Fruit fly (Drosophila melanogaster) whole organism, embryonic: Measurements from ENCODE around the gene rt.

ENCODE experiments used
- Blimp-1 ChIP-seq: fragments of 200-800 bp; sonication (Bioruptor generic); optimal IDR thresholded peaks from 3 replicates; lab custom pipeline; 2018; ENCODE audit warnings: missing biosample characterization, missing genetic modification characterization, mild to moderate bottlenecking, moderate library complexity, missing genetic modification reagents
- CG1024 ChIP-seq: fragments of 200-800 bp; sonication (Bioruptor generic); IDR thresholded peaks from 2 replicates; pipeline ENCODE4 v1.3.6; 2022; ENCODE audit warnings: missing biosample characterization, missing genetic modification characterization
- CG10267 ChIP-seq: fragments of 200-800 bp; sonication (Bioruptor generic); optimal IDR thresholded peaks from 2 replicates; lab custom pipeline; 2018; ENCODE audit warnings: missing biosample characterization, mild to moderate bottlenecking, missing genetic modification characterization, moderate library complexity
- CG10979 ChIP-seq: fragments of 200-800 bp; sonication (Bioruptor generic); optimal IDR thresholded peaks from 2 replicates; lab custom pipeline; 2018; ENCODE audit warnings: missing biosample characterization, mild to moderate bottlenecking, missing genetic modification characterization, moderate library complexity
- CG12104 ChIP-seq: fragments of 200-800 bp; sonication (Bioruptor generic); optimal IDR thresholded peaks from 3 replicates; lab custom pipeline; 2016; ENCODE audit warnings: missing biosample characterization, missing genetic modification characterization
- CG12236 ChIP-seq: fragments of 200-800 bp; sonication (Bioruptor generic); optimal IDR thresholded peaks from 2 replicates; lab custom pipeline; 2016; ENCODE audit warnings: missing biosample characterization, missing genetic modification characterization
- CG13424 ChIP-seq: fragments of 200-800 bp; sonication (Bioruptor generic); optimal IDR thresholded peaks from 2 replicates; lab custom pipeline; 2019; ENCODE audit warnings: missing biosample characterization, mild to moderate bottlenecking, missing genetic modification characterization, moderate library complexity
- CG14860 ChIP-seq: fragments of 200-800 bp; sonication (Bioruptor generic); IDR thresholded peaks from 3 replicates; pipeline ENCODE4 v1.3.6; 2022; ENCODE audit warnings: missing biosample characterization, missing genetic modification characterization; ENCODE audit not compliant: partially characterized antibody
- CG1529 ChIP-seq: fragments of 200-800 bp; sonication (Bioruptor generic); optimal IDR thresholded peaks from 3 replicates; lab custom pipeline; 2018; ENCODE audit warnings: missing biosample characterization, missing genetic modification characterization
- CG17829 ChIP-seq: fragments of 200-800 bp; optimal IDR thresholded peaks from 2 replicates; lab custom pipeline; 2019; ENCODE audit warnings: missing biosample characterization, mild to moderate bottlenecking, missing genetic modification characterization, moderate library complexity
- CG2889 ChIP-seq: fragments of 200-800 bp; sonication (Bioruptor generic); IDR thresholded peaks from 3 replicates; pipeline ENCODE4 v1.3.6; 2022; ENCODE audit warnings: missing biosample characterization, missing genetic modification characterization
- CG3163 ChIP-seq: fragments of 200-800 bp; sonication (Bioruptor generic); optimal IDR thresholded peaks from 3 replicates; lab custom pipeline; 2016; ENCODE audit warnings: missing biosample characterization, missing genetic modification characterization
- CG33213 ChIP-seq: fragments of 200-800 bp; sonication (Bioruptor generic); optimal IDR thresholded peaks from 3 replicates; lab custom pipeline; 2016; ENCODE audit warnings: missing biosample characterization, missing genetic modification characterization
- CG4707 ChIP-seq: fragments of 200-800 bp; sonication (Bioruptor generic); optimal IDR thresholded peaks from 2 replicates; lab custom pipeline; 2018; ENCODE audit warnings: missing biosample characterization, mild to moderate bottlenecking, missing genetic modification characterization, moderate library complexity
- CG4820 ChIP-seq: fragments of 200-800 bp; sonication (Bioruptor generic); optimal IDR thresholded peaks from 3 replicates; lab custom pipeline; 2016; ENCODE audit warnings: missing biosample characterization, missing genetic modification characterization
- CG6254 ChIP-seq: fragments of 200-800 bp; sonication (Bioruptor generic); optimal IDR thresholded peaks from 3 replicates; lab custom pipeline; 2017; ENCODE audit warnings: mild to moderate bottlenecking, missing biosample characterization, missing genetic modification reagents, missing genetic modification characterization
- CG7928 ChIP-seq: fragments of 200-800 bp; sonication (Bioruptor generic); optimal IDR thresholded peaks from 2 replicates; lab custom pipeline; 2017; ENCODE audit warnings: missing biosample characterization, mild to moderate bottlenecking, missing genetic modification characterization
- CG8089 ChIP-seq: fragments of 200-800 bp; sonication (Bioruptor generic); optimal IDR thresholded peaks from 3 replicates; lab custom pipeline; 2016; ENCODE audit warnings: missing biosample characterization, missing genetic modification characterization
- CG8281 ChIP-seq: fragments of 200-800 bp; sonication (Bioruptor generic); optimal IDR thresholded peaks from 2 replicates; lab custom pipeline; 2018; ENCODE audit warnings: missing biosample characterization, mild to moderate bottlenecking, missing genetic modification characterization, moderate library complexity
- CG8388 ChIP-seq: fragments of 200-800 bp; sonication (Bioruptor generic); optimal IDR thresholded peaks from 2 replicates; lab custom pipeline; 2019; ENCODE audit warnings: missing biosample characterization, mild to moderate bottlenecking, missing genetic modification characterization, moderate library complexity
- Dll ChIP-seq: fragments of 200-800 bp; sonication (Bioruptor generic); IDR thresholded peaks from 4 replicates; pipeline ENCODE4 v1.3.6; 2022; ENCODE audit warnings: missing biosample characterization, missing genetic modification characterization; ENCODE audit not compliant: partially characterized antibody
- Dref ChIP-seq: fragments of 200-800 bp; sonication (Bioruptor generic); IDR thresholded peaks from 2 replicates; pipeline ENCODE4 v1.3.6; 2022; ENCODE audit warnings: missing biosample characterization, missing genetic modification characterization
- HLH4C ChIP-seq: fragments of 200-800 bp; sonication (Bioruptor generic); IDR thresholded peaks from 3 replicates; pipeline ENCODE4 v1.3.6; 2022; ENCODE audit warnings: missing biosample characterization, missing genetic modification characterization; ENCODE audit not compliant: partially characterized antibody
- Hsf ChIP-seq: fragments of 200-800 bp; sonication (Bioruptor generic); optimal IDR thresholded peaks from 3 replicates; lab custom pipeline; 2016; ENCODE audit warnings: missing biosample characterization, missing genetic modification characterization
- Mrtf ChIP-seq: fragments of 200-800 bp; sonication (Bioruptor generic); IDR thresholded peaks from 3 replicates; pipeline ENCODE4 v1.3.6; 2022; ENCODE audit warnings: missing biosample characterization, missing genetic modification characterization
- NFAT ChIP-seq: fragments of 200-800 bp; sonication (Bioruptor generic); IDR thresholded peaks from 2 replicates; pipeline ENCODE4 v1.3.6; 2022; ENCODE audit warnings: missing biosample characterization, missing genetic modification characterization
- Nf-YA ChIP-seq: fragments of 200-800 bp; sonication (Bioruptor generic); IDR thresholded peaks from 2 replicates; pipeline ENCODE4 v1.3.6; 2022; ENCODE audit warnings: missing biosample characterization, missing genetic modification characterization
- Sox100B ChIP-seq: fragments of 200-800 bp; sonication (Bioruptor generic); optimal IDR thresholded peaks from 3 replicates; lab custom pipeline; 2018; ENCODE audit warnings: missing biosample characterization, mild to moderate bottlenecking, missing genetic modification characterization
- Trl ChIP-seq, 3 experiments: fragments of >200 bp in 2 of 3; fragments of 200-800 bp in 1 of 3; sonication (Bioruptor generic) in 1 of 3; optimal IDR thresholded peaks; 2 replicates in 1 of 3; 3 replicates in 2 of 3; lab custom pipeline; 2016 to 2017; ENCODE audit warnings: missing biosample characterization in 1 of 3, missing genetic modification characterization in 1 of 3
- Xrp1 ChIP-seq: fragments of 200-800 bp; sonication (Bioruptor generic); IDR thresholded peaks from 2 replicates; pipeline ENCODE4 v1.3.6; 2022; ENCODE audit warnings: missing biosample characterization, missing genetic modification characterization
- al ChIP-seq: fragments of 200-800 bp; sonication (Bioruptor generic); IDR thresholded peaks from 2 replicates; pipeline ENCODE4 v1.3.6; 2022; ENCODE audit warnings: missing biosample characterization, missing genetic modification characterization
- ato ChIP-seq: fragments of 200-800 bp; sonication (Bioruptor generic); IDR thresholded peaks from 2 replicates; pipeline ENCODE4 v1.3.6; 2022; ENCODE audit warnings: missing biosample characterization, missing genetic modification characterization; ENCODE audit not compliant: partially characterized antibody
- caup ChIP-seq: fragments of 200-800 bp; sonication (Bioruptor generic); optimal IDR thresholded peaks from 3 replicates; lab custom pipeline; 2017; ENCODE audit warnings: missing biosample characterization, mild to moderate bottlenecking, missing genetic modification characterization, moderate library complexity; ENCODE audit not compliant: severe bottlenecking
- cg ChIP-seq: fragments of 200-800 bp; sonication (Bioruptor generic); optimal IDR thresholded peaks from 3 replicates; lab custom pipeline; 2019; ENCODE audit warnings: missing biosample characterization, mild to moderate bottlenecking, missing genetic modification characterization, moderate library complexity
- disco-r ChIP-seq: fragments of 200-800 bp; sonication (Bioruptor generic); optimal IDR thresholded peaks from 2 replicates; lab custom pipeline; 2016; ENCODE audit warnings: missing biosample characterization, missing genetic modification characterization
- dmrt99B ChIP-seq: fragments of 200-800 bp; sonication (Bioruptor generic); optimal IDR thresholded peaks from 2 replicates; lab custom pipeline; 2018; ENCODE audit warnings: missing biosample characterization, mild to moderate bottlenecking, missing genetic modification characterization, moderate library complexity
- ems ChIP-seq: fragments of 200-800 bp; sonication (Bioruptor generic); optimal IDR thresholded peaks from 3 replicates; lab custom pipeline; 2016; ENCODE audit warnings: missing biosample characterization, missing genetic modification characterization
- fd3F ChIP-seq: fragments of 200-800 bp; sonication (Bioruptor generic); optimal IDR thresholded peaks from 2 replicates; lab custom pipeline; 2018; ENCODE audit warnings: missing biosample characterization, mild to moderate bottlenecking, missing genetic modification characterization, moderate library complexity
- fu2 ChIP-seq: fragments of 200-800 bp; sonication (Bioruptor generic); optimal IDR thresholded peaks from 2 replicates; lab custom pipeline; 2016; ENCODE audit warnings: missing biosample characterization, missing genetic modification characterization
- her ChIP-seq: fragments of 200-800 bp; sonication (Bioruptor generic); optimal IDR thresholded peaks from 2 replicates; lab custom pipeline; 2016; ENCODE audit warnings: missing biosample characterization, missing genetic modification characterization
- lbe ChIP-seq: fragments of 200-800 bp; sonication (Bioruptor generic); optimal IDR thresholded peaks from 2 replicates; lab custom pipeline; 2016; ENCODE audit warnings: missing biosample characterization, mild to moderate bottlenecking, missing genetic modification characterization
- maf-S ChIP-seq: fragments of 200-800 bp; sonication (Bioruptor generic); optimal IDR thresholded peaks from 2 replicates; lab custom pipeline; 2016; ENCODE audit warnings: missing biosample characterization, missing genetic modification characterization
- nom ChIP-seq: fragments of 200-800 bp; sonication (Bioruptor generic); optimal IDR thresholded peaks from 2 replicates; lab custom pipeline; 2017; ENCODE audit warnings: missing biosample characterization, missing genetic modification characterization, mild to moderate bottlenecking, moderate library complexity, missing genetic modification reagents
- pros ChIP-seq: fragments of 200-800 bp; sonication (Bioruptor generic); optimal IDR thresholded peaks from 3 replicates; lab custom pipeline; 2019; ENCODE audit warnings: missing biosample characterization, mild to moderate bottlenecking, missing genetic modification characterization, moderate library complexity
- psq ChIP-seq: fragments of 200-800 bp; sonication (Bioruptor generic); optimal IDR thresholded peaks from 2 replicates; lab custom pipeline; 2017; ENCODE audit warnings: missing biosample characterization, missing genetic modification characterization
- ranshi ChIP-seq: fragments of 200-800 bp; sonication (Bioruptor generic); IDR thresholded peaks from 2 replicates; pipeline ENCODE4 v1.3.6; 2022; ENCODE audit warnings: missing biosample characterization, missing genetic modification characterization
- rib ChIP-seq: fragments of 200-800 bp; sonication (Bioruptor generic); IDR thresholded peaks from 2 replicates; pipeline ENCODE4 v1.3.6; 2022; ENCODE audit warnings: missing biosample characterization, missing genetic modification characterization
- sug ChIP-seq: fragments of 200-800 bp; optimal IDR thresholded peaks from 2 replicates; lab custom pipeline; 2019; ENCODE audit warnings: missing biosample characterization, mild to moderate bottlenecking, missing genetic modification characterization, moderate library complexity
- twi ChIP-seq: fragments of 200-800 bp; optimal IDR thresholded peaks from 2 replicates; lab custom pipeline; 2019; ENCODE audit warnings: missing biosample characterization, mild to moderate bottlenecking, missing genetic modification characterization, moderate library complexity
- wor ChIP-seq: fragments of 200-800 bp; sonication (Bioruptor generic); IDR thresholded peaks from 2 replicates; pipeline ENCODE4 v1.3.6; 2022; ENCODE audit warnings: missing biosample characterization, missing genetic modification characterization

rt gene

dm6 chr3L:11554796-11555195, 32.8 kb downstream of the rt start (continued):
- TF ChIP-seq CG10979 (no peak), CG8388 (GFP tag; lab: Kevin White, UChicago) (peak; percentile 76), CG14860 (no peak), her (GFP tag; lab: Kevin White, UChicago) (no peak), Blimp-1 (GFP tag; lab: Kevin White, UChicago) (no peak), wor (GFP tag; lab: Robert Waterston, UW) (no peak), rib (no peak), HLH4C (GFP tag; lab: Robert Waterston, UW) (0 out of 3 replicates have a peak, but pooled peaks have one; percentile 32), cg (GFP tag; lab: Kevin White, UChicago) (peak; percentile 66), Mrtf (GFP tag; lab: Robert Waterston, UW) (no peak), CG17829 (no peak), lbe (GFP tag; lab: Kevin White, UChicago) (no peak), CG3163 (GFP tag; lab: Kevin White, UChicago) (no peak), Trl (optimal IDR thresholded peaks at IDR 0.05; lab: Kevin White, UChicago) (no peak), Trl (GFP tag; optimal IDR thresholded peaks at IDR 0.05; lab: Kevin White, UChicago) (no peak), CG1024 (GFP tag; lab: Robert Waterston, UW) (no peak), sug (no peak), pros (GFP tag; lab: Kevin White, UChicago) (peak; percentile 20), Hsf (GFP tag; lab: Kevin White, UChicago) (no peak), CG12236 (GFP tag; lab: Kevin White, UChicago) (no peak), disco-r (no peak)
- TF ChIP-seq, all 482 proteins: peak for 11

dm6 chr3L:11554338-11554737, 33.2 kb downstream of the rt start:
- TF ChIP-seq NFAT (GFP tag; lab: Robert Waterston, UW), result no peak
- TF ChIP-seq CG8089 (GFP tag; lab: Kevin White, UChicago), result peak; percentile 59
- TF ChIP-seq Dref, result no peak
- TF ChIP-seq ranshi (GFP tag; lab: Robert Waterston, UW), result peak; percentile 79
- peak; percentile 97 for TF ChIP-seq Xrp1 (GFP tag; lab: Robert Waterston, UW)
- TF ChIP-seq CG7928 (GFP tag; lab: Kevin White, UChicago), result peak; percentile 10
- TF ChIP-seq CG1529 (GFP tag; lab: Kevin White, UChicago), result peak; percentile 85
- peak; percentile 82 for TF ChIP-seq ems
- peak; percentile 61 for TF ChIP-seq maf-S (GFP tag; lab: Kevin White, UChicago)
- peak; percentile 64 for TF ChIP-seq CG33213 (GFP tag; lab: Kevin White, UChicago)
- TF ChIP-seq CG12104 (GFP tag; lab: Kevin White, UChicago), result peak; percentile 78
- no peak for TF ChIP-seq Dll
- peak; percentile 42 for TF ChIP-seq CG8281 (tag; lab: Kevin White, UChicago)
- peak; percentile 83 for TF ChIP-seq dmrt99B (tag; lab: Kevin White, UChicago)
- TF ChIP-seq caup (GFP tag; lab: Kevin White, UChicago), result peak; percentile 63
- peak; percentile 74 for TF ChIP-seq CG1024 (GFP tag; lab: Robert Waterston, UW)
- TF ChIP-seq CG4707 (GFP tag; lab: Kevin White, UChicago), result peak; percentile 67
- peak; percentile 26 for TF ChIP-seq nom (GFP tag; lab: Kevin White, UChicago)
- 0 out of 3 replicates have a peak, but pooled peaks have one; percentile 21 for TF ChIP-seq CG2889 (GFP tag; lab: Robert Waterston, UW)
- peak; percentile 93 for TF ChIP-seq CG6254 (GFP tag; lab: Kevin White, UChicago)
- TF ChIP-seq fd3F (GFP tag; lab: Kevin White, UChicago), result no peak
- peak; percentile 83 for TF ChIP-seq Sox100B (GFP tag; lab: Kevin White, UChicago)
- TF ChIP-seq al (GFP tag; lab: Robert Waterston, UW), result no peak
- TF ChIP-seq psq (GFP tag; lab: Kevin White, UChicago), result peak; percentile 76
- peak; percentile 11 for TF ChIP-seq fu2
- peak; percentile 80 for TF ChIP-seq twi (tag; lab: Kevin White, UChicago)
- no peak for TF ChIP-seq ato (GFP tag; lab: Robert Waterston, UW)
- peak; percentile 89 for TF ChIP-seq CG4820 (GFP tag; lab: Kevin White, UChicago)
- peak; percentile 83 for TF ChIP-seq CG13424 (tag; lab: Kevin White, UChicago)
- TF ChIP-seq CG10267 (tag; lab: Kevin White, UChicago), result peak; percentile 90
- TF ChIP-seq Nf-YA (GFP tag; lab: Robert Waterston, UW), result 0 out of 2 replicates have a peak, but pooled peaks have one; percentile 40
